Fruit fly (Drosophila melanogaster) whole organism, adult: Measurements from ENCODE around the gene Tmx3.

Experiments used
- CG11617 ChIP-seq: fragments of 200-800 bp; sonication (Bioruptor generic); optimal IDR thresholded peaks from 2 replicates; lab custom pipeline; 2017; ENCODE audit warnings: mild to moderate bottlenecking, missing biosample characterization, missing genetic modification reagents, missing genetic modification characterization
- CG12768 ChIP-seq: fragments of 200-800 bp; sonication (Bioruptor generic); optimal IDR thresholded peaks from 2 replicates; lab custom pipeline; 2017; ENCODE audit warnings: missing biosample characterization, missing genetic modification characterization, mild to moderate bottlenecking, moderate library complexity, missing genetic modification reagents
- CG14711 ChIP-seq: fragments of 200-800 bp; sonication (Bioruptor generic); optimal IDR thresholded peaks from 2 replicates; lab custom pipeline; 2018; ENCODE audit warnings: missing biosample characterization, mild to moderate bottlenecking, missing genetic modification characterization, moderate library complexity
- CG1620 ChIP-seq: fragments of 200-800 bp; sonication (Bioruptor generic); optimal IDR thresholded peaks from 2 replicates; lab custom pipeline; 2016; ENCODE audit warnings: missing biosample characterization, missing genetic modification characterization
- CG33017 ChIP-seq: fragments of 200-800 bp; sonication (Bioruptor generic); optimal IDR thresholded peaks from 2 replicates; lab custom pipeline; 2018; ENCODE audit warnings: missing biosample characterization, mild to moderate bottlenecking, missing genetic modification characterization, moderate library complexity
- CG5204 ChIP-seq: fragments of 200-800 bp; sonication (Bioruptor generic); optimal IDR thresholded peaks from 2 replicates; lab custom pipeline; 2016; ENCODE audit warnings: missing biosample characterization, missing genetic modification characterization
- CG7045 ChIP-seq: fragments of 200-800 bp; sonication (Bioruptor generic); optimal IDR thresholded peaks from 2 replicates; lab custom pipeline; 2017; ENCODE audit warnings: missing biosample characterization, mild to moderate bottlenecking, missing genetic modification characterization
- CG7101 ChIP-seq: fragments of 200-800 bp; sonication (Bioruptor generic); optimal IDR thresholded peaks from 2 replicates; lab custom pipeline; 2018; ENCODE audit warnings: missing biosample characterization, mild to moderate bottlenecking, missing genetic modification characterization, moderate library complexity
- Clk ChIP-seq: fragments of 200-800 bp; sonication (Bioruptor generic); optimal IDR thresholded peaks from 2 replicates; lab custom pipeline; 2017; ENCODE audit warnings: missing biosample characterization, missing genetic modification characterization
- Crg-1 ChIP-seq: fragments of 200-800 bp; sonication (Bioruptor generic); optimal IDR thresholded peaks from 2 replicates; lab custom pipeline; 2016; ENCODE audit warnings: missing biosample characterization, missing genetic modification characterization
- Hr96 ChIP-seq: fragments of 200-800 bp; sonication (Bioruptor generic); optimal IDR thresholded peaks from 2 replicates; lab custom pipeline; 2016; ENCODE audit warnings: missing biosample characterization, missing genetic modification characterization
- Mnt ChIP-seq: fragments of 200-800 bp; sonication (Bioruptor generic); optimal IDR thresholded peaks from 2 replicates; lab custom pipeline; 2016; ENCODE audit warnings: missing biosample characterization, mild to moderate bottlenecking, missing genetic modification characterization
- bab1 ChIP-seq: fragments of 200-800 bp; sonication (Bioruptor generic); optimal IDR thresholded peaks from 3 replicates; lab custom pipeline; 2019; ENCODE audit warnings: missing biosample characterization, mild to moderate bottlenecking, missing genetic modification characterization, moderate library complexity
- cic ChIP-seq: fragments of 200-800 bp; sonication (Bioruptor generic); optimal IDR thresholded peaks from 2 replicates; lab custom pipeline; 2017; ENCODE audit warnings: missing biosample characterization, mild to moderate bottlenecking, missing genetic modification characterization, moderate library complexity
- cnc ChIP-seq, 2 experiments: fragments of >200 bp; optimal IDR thresholded peaks; 2 replicates each; lab custom pipeline; 2017
- kay ChIP-seq: fragments of 200-800 bp; sonication (Bioruptor generic); peaks from one replicate; lab custom pipeline; 2016; ENCODE audit warnings: missing biosample characterization, missing genetic modification characterization, borderline replicate concordance
- ovo ChIP-seq: fragments of 200-800 bp; sonication (Bioruptor generic); optimal IDR thresholded peaks from 2 replicates; lab custom pipeline; 2016; ENCODE audit warnings: missing biosample characterization, missing genetic modification characterization
- pad ChIP-seq: fragments of 200-800 bp; sonication (Bioruptor generic); optimal IDR thresholded peaks from 3 replicates; lab custom pipeline; 2017; ENCODE audit warnings: missing biosample characterization, missing genetic modification characterization, mild to moderate bottlenecking, moderate library complexity, missing genetic modification reagents
- toe ChIP-seq: fragments of 200-800 bp; sonication (Bioruptor generic); optimal IDR thresholded peaks from 2 replicates; lab custom pipeline; 2016; ENCODE audit warnings: missing biosample characterization, missing genetic modification characterization

Gene Tmx3

dm6 chr3L:16208053-16208838 is 20.7 kb upstream of the Tmx3 start:
- TF ChIP-seq cic (GFP tag; lab: Kevin White, UChicago), result no peak
- TF ChIP-seq ovo (GFP tag; lab: Kevin White, UChicago), result no peak

dm6 chr3L:16208839-16209612 is 19.9 kb upstream of the Tmx3 start:
- no peak for TF ChIP-seq CG12768 (GFP tag; lab: Kevin White, UChicago)
- no peak for TF ChIP-seq CG11617 (GFP tag; lab: Kevin White, UChicago)
- TF ChIP-seq ovo (GFP tag; lab: Kevin White, UChicago), result no peak
- TF ChIP-seq cnc (optimal IDR thresholded peaks at IDR 0.05; lab: Kevin White, UChicago), result no peak
- no peak for TF ChIP-seq pad (GFP tag; lab: Kevin White, UChicago)
- no peak for TF ChIP-seq Mnt (GFP tag; lab: Kevin White, UChicago)
- TF ChIP-seq CG1620 (GFP tag; lab: Kevin White, UChicago), result no peak
- no peak for TF ChIP-seq Clk
- TF ChIP-seq CG14711 (tag; lab: Kevin White, UChicago), result no peak
- no peak for TF ChIP-seq CG33017 (tag; lab: Kevin White, UChicago)

DNA sequence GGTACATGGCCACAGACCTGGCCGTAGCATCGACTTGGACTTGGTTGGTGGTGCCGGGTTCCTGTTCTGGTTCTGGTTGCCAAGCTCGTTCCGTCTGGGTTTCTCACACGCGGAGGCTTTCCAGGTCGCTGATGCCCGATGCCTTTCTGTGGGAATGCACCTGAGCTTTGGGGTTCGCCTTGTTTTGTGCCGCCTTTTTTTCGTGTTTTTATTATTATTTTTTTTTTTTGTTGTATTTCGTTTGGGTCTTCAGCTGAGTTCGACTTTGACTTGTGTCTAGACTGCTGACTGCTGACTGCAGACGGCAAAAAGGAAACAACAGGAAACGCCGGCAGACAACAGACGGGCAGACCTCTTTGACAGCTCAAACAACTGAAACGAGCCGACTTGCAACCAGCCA is 19.3 kb upstream of the Tmx3 start:
- no peak for TF ChIP-seq CG11617 (GFP tag; lab: Kevin White, UChicago)
- no peak for TF ChIP-seq cic (GFP tag; lab: Kevin White, UChicago)
- no peak for TF ChIP-seq CG12768 (GFP tag; lab: Kevin White, UChicago)
- TF ChIP-seq toe (GFP tag; lab: Kevin White, UChicago), result no peak
- no peak for TF ChIP-seq CG1620 (GFP tag; lab: Kevin White, UChicago)
- no peak for TF ChIP-seq CG33017 (tag; lab: Kevin White, UChicago)
- no peak for TF ChIP-seq bab1
- TF ChIP-seq CG7045 (GFP tag; lab: Kevin White, UChicago), result no peak
- TF ChIP-seq kay (GFP tag; lab: Kevin White, UChicago), result no peak
- no peak for TF ChIP-seq CG14711 (tag; lab: Kevin White, UChicago)

DNA sequence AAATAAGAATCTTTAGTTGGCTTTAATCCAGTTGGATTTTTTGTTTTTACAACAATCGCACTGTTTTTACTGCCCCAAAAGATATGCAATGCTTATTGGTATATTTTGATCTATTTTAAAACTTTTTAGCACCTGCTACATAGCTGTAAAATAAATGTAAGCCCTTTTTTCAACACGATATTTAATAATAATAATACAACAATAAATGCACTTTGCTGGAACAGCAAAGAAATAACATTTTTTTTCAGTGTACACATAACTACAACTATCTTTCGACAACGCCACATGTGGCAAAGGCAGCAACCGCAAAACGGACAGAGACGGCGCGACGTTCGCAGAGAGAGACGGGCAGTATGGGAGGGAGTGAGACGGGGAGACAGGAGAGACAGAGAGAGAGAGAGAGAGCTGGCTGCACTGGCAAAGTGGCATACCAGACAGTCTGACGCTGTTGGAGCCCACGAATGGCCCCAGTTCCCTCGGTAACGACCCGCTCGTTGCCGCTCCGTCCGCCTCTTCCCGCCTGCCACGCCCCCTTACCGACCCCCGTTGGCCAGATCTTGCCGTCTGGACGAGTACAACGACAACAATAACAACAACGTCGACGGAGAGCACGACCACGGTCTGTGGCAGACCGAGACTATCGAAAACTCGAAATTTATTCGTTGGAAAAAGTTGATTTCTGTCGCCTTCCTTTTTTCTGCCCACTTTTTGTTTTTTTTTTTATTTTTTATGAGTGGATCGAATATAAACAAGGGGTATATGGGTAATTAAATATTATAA is 17.6 kb upstream of the Tmx3 start:
- no peak for TF ChIP-seq Clk
- TF ChIP-seq CG14711 (tag; lab: Kevin White, UChicago), result no peak
- TF ChIP-seq pad (GFP tag; lab: Kevin White, UChicago), result no peak
- no peak for TF ChIP-seq CG7101 (tag; lab: Kevin White, UChicago)
- no peak for TF ChIP-seq bab1
- TF ChIP-seq CG1620 (GFP tag; lab: Kevin White, UChicago), result no peak
- TF ChIP-seq CG11617 (GFP tag; lab: Kevin White, UChicago), result no peak
- no peak for TF ChIP-seq Crg-1
- TF ChIP-seq Hr96 (GFP tag; lab: Kevin White, UChicago), result no peak
- no peak for TF ChIP-seq kay (GFP tag; lab: Kevin White, UChicago)

DNA sequence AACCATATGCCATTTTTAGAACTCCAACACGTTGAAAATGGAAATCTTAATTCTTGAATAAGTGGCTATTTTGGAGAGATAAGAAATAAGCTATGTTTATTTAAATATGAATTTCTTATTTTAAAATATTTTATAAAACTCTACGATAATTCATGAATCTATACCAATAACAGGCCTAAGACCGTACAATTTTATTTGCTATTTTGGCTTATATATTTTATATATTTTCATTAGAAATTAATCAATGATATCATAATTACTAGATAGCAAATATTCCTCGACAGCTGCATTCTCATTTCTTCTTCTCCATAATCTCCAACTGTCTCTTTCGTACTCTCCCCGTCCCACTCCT is 17.0 kb upstream of the Tmx3 start:
- TF ChIP-seq CG11617 (GFP tag; lab: Kevin White, UChicago) (no peak), toe (GFP tag; lab: Kevin White, UChicago) (no peak), ovo (GFP tag; lab: Kevin White, UChicago) (no peak)

DNA sequence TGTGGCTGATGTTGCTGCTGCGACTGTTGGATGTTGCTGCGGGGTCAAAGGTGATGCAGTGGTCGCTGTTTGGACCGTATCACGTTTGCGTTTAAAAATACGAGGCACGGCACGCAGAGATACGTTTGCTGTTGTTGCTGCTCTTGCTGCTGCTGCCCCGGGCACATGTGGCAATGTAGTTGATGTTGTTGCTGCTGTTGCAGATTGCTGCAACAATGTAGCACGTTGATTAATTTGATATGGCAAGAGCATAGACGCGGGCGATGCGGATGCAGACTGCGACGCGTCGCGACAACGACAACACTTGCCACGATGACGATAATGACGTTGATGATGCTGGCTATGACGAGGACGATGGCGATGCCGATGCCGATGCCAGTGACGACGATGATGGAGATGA is 15.7 kb upstream of the Tmx3 start:
- TF ChIP-seq Clk, result no peak
- no peak for TF ChIP-seq CG12768 (GFP tag; lab: Kevin White, UChicago)
- TF ChIP-seq toe (GFP tag; lab: Kevin White, UChicago), result no peak
- no peak for TF ChIP-seq CG7101 (tag; lab: Kevin White, UChicago)
- TF ChIP-seq CG11617 (GFP tag; lab: Kevin White, UChicago), result no peak
- no peak for TF ChIP-seq CG5204

- no peak for TF ChIP-seq kay (GFP tag; lab: Kevin White, UChicago)
- no peak for TF ChIP-seq pad (GFP tag; lab: Kevin White, UChicago)
- no peak for TF ChIP-seq CG12768 (GFP tag; lab: Kevin White, UChicago)
- no peak for TF ChIP-seq CG14711 (tag; lab: Kevin White, UChicago)
- no peak for TF ChIP-seq Mnt (GFP tag; lab: Kevin White, UChicago)
Observed at dm6 chr3L:16214533-16215207, 14.2 kb upstream of the Tmx3 start.
